Worm (Caenorhabditis elegans): Measurements from ENCODE around the gene F16B12.4.

ce11 chrX:14134883-14135282 lies 36.4 kb upstream of the F16B12.4 start:
- TF ChIP-seq unc-120 (tag; optimal IDR thresholded peaks at IDR 0.05; ENCODE audit: poor library complexity, severe bottlenecking) = no peak
- TF ChIP-seq nhr-2 (tag; optimal IDR thresholded peaks at IDR 0.05) = no peak
- TF ChIP-seq elt-3 (tag; optimal IDR thresholded peaks at IDR 0.05) = no peak
- no peak for TF ChIP-seq zip-8 (tag; optimal IDR thresholded peaks at IDR 0.05)
- TF ChIP-seq lin-13 (tag; optimal IDR thresholded peaks at IDR 0.05) = no peak
- TF ChIP-seq nhr-76 (tag; optimal IDR thresholded peaks at IDR 0.05) = no peak
- no peak for TF ChIP-seq nhr-28 (tag; optimal IDR thresholded peaks at IDR 0.05)
- TF ChIP-seq nhr-237 (tag; optimal IDR thresholded peaks at IDR 0.05) = no peak

All from whole organism, mixed stage, embryonic.